Worm (Caenorhabditis elegans): Measurements from ENCODE around the gene Y70C5B.2.
A peak's percentile ranks its signal among the peaks of the same experiment; 100 is the strongest.

Gene Y70C5B.2

ce11 chrV:16646372-16646771, 14.3 kb downstream of the Y70C5B.2 start, which contains the start of gene W06G6.9:
Gene W06G6.9, minus strand, starts transcription at chrV:16646472.
- TF ChIP-seq unc-39 (tag; optimal IDR thresholded peaks at IDR 0.05) (no peak), nhr-237 (tag; optimal IDR thresholded peaks at IDR 0.05) (no peak), dmd-6 (GFP tag; IDR thresholded peaks at IDR 0.05) (no peak), nhr-76 (tag; optimal IDR thresholded peaks at IDR 0.05) (no peak)

DNA sequence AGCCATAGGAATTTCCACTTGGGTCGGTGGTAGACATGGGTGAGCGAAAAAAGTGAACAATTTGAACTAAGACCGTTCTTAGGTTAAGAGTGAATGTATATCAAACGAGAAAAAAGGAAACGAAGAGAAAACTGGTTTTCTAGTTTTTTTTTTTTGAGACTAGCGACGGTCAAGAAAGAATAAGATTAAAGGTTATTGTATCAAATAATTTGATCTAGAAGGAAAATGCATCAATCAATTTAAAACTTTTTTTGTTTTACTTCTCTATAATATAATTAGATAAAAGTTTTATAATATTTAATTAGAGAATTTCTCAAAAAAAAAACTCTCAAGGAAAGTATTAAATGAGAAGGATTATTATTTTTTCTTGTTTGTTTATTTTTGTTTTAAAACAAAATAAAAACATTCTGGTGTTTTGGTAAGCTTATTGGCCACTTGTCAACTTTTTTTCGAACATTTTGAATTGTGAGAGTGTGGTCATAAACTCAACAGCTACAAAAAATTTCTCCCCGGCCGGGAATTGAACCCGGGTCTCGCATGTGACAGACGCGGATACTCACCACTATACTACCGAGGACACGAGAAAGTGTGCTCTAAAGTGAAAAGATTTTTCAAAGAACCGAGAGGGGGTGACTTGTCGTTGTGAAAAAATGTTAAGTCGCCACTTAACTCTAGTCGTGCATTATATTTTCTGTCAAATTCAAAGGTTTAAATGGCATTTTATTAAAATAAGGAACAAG, 15.3 kb downstream of the Y70C5B.2 start, which contains the start of gene W06G6.17:
W06G6.17 (minus strand) TSS at position 51 of the 740 bp plus-strand sequence.
- no peak for TF ChIP-seq nhr-42 (GFP tag; IDR thresholded peaks at IDR 0.05)
- TF ChIP-seq Y75B8A.6 (GFP tag; IDR thresholded peaks at IDR 0.05), result no peak
- no peak for TF ChIP-seq ceh-62 (tag; optimal IDR thresholded peaks at IDR 0.05)
- peak; percentile 49; the same call in 1 of the 2 replicates for TF ChIP-seq egl-43 (GFP tag; IDR thresholded peaks at IDR 0.05)
- no peak for TF ChIP-seq nhr-111 (GFP tag; optimal IDR thresholded peaks at IDR 0.05)
- TF ChIP-seq fkh-10 (GFP tag; optimal IDR thresholded peaks at IDR 0.05), result no peak
- TF ChIP-seq hif-1 (tag; optimal IDR thresholded peaks at IDR 0.05), result no peak
- TF ChIP-seq aha-1 (tag), result no peak
- no peak for TF ChIP-seq ZK546.5 (tag; optimal IDR thresholded peaks at IDR 0.05)
- TF ChIP-seq aly-2 (tag; optimal IDR thresholded peaks at IDR 0.05), result no peak
- TF ChIP-seq pha-4 (GFP tag; IDR thresholded peaks at IDR 0.05), result no peak
- TF ChIP-seq pha-4 (tag; optimal IDR thresholded peaks at IDR 0.05), result no peak
- TF ChIP-seq ama-1 (optimal IDR thresholded peaks at IDR 0.05), result no peak
- no peak for TF ChIP-seq nhr-77 (tag; optimal IDR thresholded peaks at IDR 0.05)
- TF ChIP-seq nhr-41 (GFP tag; IDR thresholded peaks at IDR 0.05), result no peak
- TF ChIP-seq F37D6.2 (tag; optimal IDR thresholded peaks at IDR 0.05), result no peak
- 0 out of 2 replicates have a peak, but pooled peaks have one; percentile 22 for TF ChIP-seq lim-7 (GFP tag; IDR thresholded peaks at IDR 0.05)
- 0 out of 2 replicates have a peak, but pooled peaks have one; percentile 38 for TF ChIP-seq F26F4.8 (GFP tag; conservative IDR thresholded peaks at IDR 0.05)
- no peak for TF ChIP-seq snpc-4 (tag; optimal IDR thresholded peaks at IDR 0.05)
- no peak for TF ChIP-seq sdz-12 (GFP tag; optimal IDR thresholded peaks at IDR 0.05)
- TF ChIP-seq F10B5.3 (tag; optimal IDR thresholded peaks at IDR 0.05), result no peak
- TF ChIP-seq dve-1 (tag; optimal IDR thresholded peaks at IDR 0.05; ENCODE audit: insufficient read depth), result no peak
- TF ChIP-seq skn-1 (tag; optimal IDR thresholded peaks at IDR 0.05), result no peak
- no peak for TF ChIP-seq unc-130 (GFP tag; optimal IDR thresholded peaks at IDR 0.05)
- no peak for TF ChIP-seq fos-1 (tag; optimal IDR thresholded peaks at IDR 0.05)
- 0 out of 2 replicates have a peak, but pooled peaks have one; percentile 23 for TF ChIP-seq Y48G9A.11 (GFP tag; IDR thresholded peaks at IDR 0.05)
- TF ChIP-seq mdl-1 (tag; optimal IDR thresholded peaks at IDR 0.05), result no peak
- peak; percentile 74 for TF ChIP-seq hlh-30 (tag; optimal IDR thresholded peaks at IDR 0.05; ENCODE audit: insufficient read depth)
- TF ChIP-seq zfp-3 (GFP tag; conservative IDR thresholded peaks at IDR 0.05), result no peak
- 0 out of 2 replicates have a peak, but pooled peaks have one; percentile 30 for TF ChIP-seq dmd-8 (GFP tag; IDR thresholded peaks at IDR 0.05)
- TF ChIP-seq mdt-29 (GFP tag; IDR thresholded peaks at IDR 0.05), result no peak
- no peak for TF ChIP-seq T20F7.1 (GFP tag; optimal IDR thresholded peaks at IDR 0.05)
- TF ChIP-seq D1046.2 (GFP tag; IDR thresholded peaks at IDR 0.05), result no peak
- TF ChIP-seq ztf-11 (tag; optimal IDR thresholded peaks at IDR 0.05), result no peak
- no peak for TF ChIP-seq T26A8.4 (GFP tag; IDR thresholded peaks at IDR 0.05)
- no peak for TF ChIP-seq spr-3 (GFP tag; optimal IDR thresholded peaks at IDR 0.05)
- TF ChIP-seq nhr-76 (tag; optimal IDR thresholded peaks at IDR 0.05), result no peak
- no peak for TF ChIP-seq F44E2.7 (GFP tag; IDR thresholded peaks at IDR 0.05)
- TF ChIP-seq unc-39 (tag; optimal IDR thresholded peaks at IDR 0.05), result no peak
- TF ChIP-seq mxl-2 (GFP tag; conservative IDR thresholded peaks at IDR 0.05), result no peak
- TF ChIP-seq tag-97 (GFP tag; IDR thresholded peaks at IDR 0.05), result no peak
- 0 out of 4 replicates have a peak, but pooled peaks of 1 of the 2 experiments have one; percentile 49 for TF ChIP-seq madf-5 (GFP tag; IDR thresholded peaks at IDR 0.05)
- no peak for TF ChIP-seq lir-3 (tag; optimal IDR thresholded peaks at IDR 0.05)
- TF ChIP-seq nhr-25 (tag; optimal IDR thresholded peaks at IDR 0.05; ENCODE audit: borderline replicate concordance, insufficient read depth), result no peak
- TF ChIP-seq pqm-1 (tag; optimal IDR thresholded peaks at IDR 0.05), result no peak
- TF ChIP-seq spr-1 (tag; optimal IDR thresholded peaks at IDR 0.05), result no peak
- no peak for TF ChIP-seq zip-2 (tag; optimal IDR thresholded peaks at IDR 0.05)
